Worm (Caenorhabditis elegans) whole organism, L4 larva: ENCODE data around the gene inx-2.

Experiments used
- F37D6.2 ChIP-seq: sonication (generic microtip); optimal IDR thresholded peaks from 2 replicates; lab custom pipeline; 2016; ENCODE audit warnings: mild to moderate bottlenecking, missing genetic modification characterization, missing compliant biosample characterization
- T20F7.1 ChIP-seq: fragments of 200-800 bp; sonication (Bioruptor generic); optimal IDR thresholded peaks from 2 replicates; lab custom pipeline; 2018; ENCODE audit warnings: mild to moderate bottlenecking, missing genetic modification characterization, missing compliant biosample characterization
- ZK546.5 ChIP-seq, 2 experiments: sonication (generic microtip); optimal IDR thresholded peaks; 2 replicates each; lab custom pipeline; 2017; ENCODE audit warnings: missing biosample characterization in 2 of 2, missing genetic modification characterization in 2 of 2
- aha-1 ChIP-seq: fragments of 150-350 bp; peaks from one replicate; lab custom pipeline; 2014; ENCODE audit warnings: missing biosample characterization, missing genetic modification characterization
- ama-1 ChIP-seq: fragments of 150-350 bp; optimal IDR thresholded peaks from 2 replicates; lab custom pipeline; 2014; ENCODE audit warnings: inconsistent platforms, mixed read lengths
- ceh-44 ChIP-seq: fragments of 200-800 bp; sonication (Bioruptor generic); IDR thresholded peaks from 2 replicates; pipeline ENCODE4 v1.3.6; 2022; ENCODE audit warnings: missing genetic modification reagents, missing genetic modification characterization, missing compliant biosample characterization
- ces-1 ChIP-seq: fragments of 150-350 bp; sonication (generic microtip); optimal IDR thresholded peaks from 4 replicates; lab custom pipeline; 2014; ENCODE audit warnings: missing biosample characterization, missing genetic modification reagents, missing genetic modification characterization
- cey-2 ChIP-seq: sonication (generic microtip); optimal IDR thresholded peaks from 3 replicates; lab custom pipeline; 2017; ENCODE audit warnings: missing genetic modification characterization, mild to moderate bottlenecking, missing compliant biosample characterization, antibody characterized with exemption, borderline replicate concordance; ENCODE audit not compliant: insufficient read depth
- ctbp-1 ChIP-seq: fragments of 200-800 bp; sonication (Bioruptor generic); IDR thresholded peaks from 2 replicates; pipeline ENCODE4 v1.3.6; 2022; ENCODE audit warnings: missing genetic modification reagents, missing genetic modification characterization, missing compliant biosample characterization
- daf-12 ChIP-seq: fragments of 150-350 bp; optimal IDR thresholded peaks from 2 replicates; lab custom pipeline; 2014; ENCODE audit warnings: missing biosample characterization, missing genetic modification reagents, missing genetic modification characterization
- daf-8 ChIP-seq: fragments of 200-800 bp; sonication (Bioruptor generic); IDR thresholded peaks from 2 replicates; pipeline ENCODE4 v1.3.6; 2022; ENCODE audit warnings: missing genetic modification characterization, missing compliant biosample characterization
- dmd-8 ChIP-seq: fragments of 200-800 bp; sonication (Bioruptor generic); IDR thresholded peaks from 2 replicates; pipeline ENCODE4 v1.3.6; 2022; ENCODE audit warnings: missing genetic modification characterization, missing compliant biosample characterization
- dpl-1 ChIP-seq: fragments of 150-350 bp; optimal IDR thresholded peaks from 2 replicates; lab custom pipeline; 2014; ENCODE audit warnings: missing biosample characterization, missing genetic modification reagents, missing genetic modification characterization
- dve-1 ChIP-seq: sonication (generic microtip); optimal IDR thresholded peaks from 2 replicates; lab custom pipeline; 2017; ENCODE audit warnings: antibody characterized with exemption, mild to moderate bottlenecking, missing genetic modification characterization, missing compliant biosample characterization; ENCODE audit not compliant: insufficient read depth
- fkh-10 ChIP-seq: fragments of 150-350 bp; optimal IDR thresholded peaks from 2 replicates; lab custom pipeline; 2014; ENCODE audit warnings: missing biosample characterization, missing genetic modification reagents, missing genetic modification characterization
- hlh-11 ChIP-seq: fragments of 200-800 bp; sonication (Bioruptor generic); optimal IDR thresholded peaks from 2 replicates; lab custom pipeline; 2018; ENCODE audit warnings: mild to moderate bottlenecking, missing genetic modification characterization, missing compliant biosample characterization
- hmg-1.1 ChIP-seq: fragments of 200-800 bp; sonication (Bioruptor generic); IDR thresholded peaks from 2 replicates; pipeline ENCODE4 v1.3.6; 2022; ENCODE audit warnings: missing genetic modification reagents, missing genetic modification characterization, missing compliant biosample characterization
- jun-1 ChIP-seq: fragments of 150-350 bp; optimal IDR thresholded peaks from 2 replicates; lab custom pipeline; 2014; ENCODE audit warnings: missing biosample characterization, missing genetic modification reagents, missing genetic modification characterization
- lin-1 ChIP-seq: fragments of 200-800 bp; sonication (Bioruptor generic); IDR thresholded peaks from 2 replicates; pipeline ENCODE4 v1.3.6; 2022; ENCODE audit warnings: missing genetic modification reagents, missing genetic modification characterization, missing compliant biosample characterization
- lin-39 ChIP-seq: fragments of 150-350 bp; optimal IDR thresholded peaks from 2 replicates; lab custom pipeline; 2014; ENCODE audit warnings: missing biosample characterization, missing genetic modification reagents, missing genetic modification characterization
- lir-3 ChIP-seq: sonication (generic microtip); optimal IDR thresholded peaks from 2 replicates; lab custom pipeline; 2016; ENCODE audit warnings: mild to moderate bottlenecking, missing genetic modification characterization, missing compliant biosample characterization
- madf-5 ChIP-seq, 2 experiments: fragments of 200-800 bp; sonication (Bioruptor generic); IDR thresholded peaks; 2 replicates each; pipeline ENCODE4 v1.3.6; 2022; ENCODE audit warnings: missing compliant biosample characterization in 2 of 2, missing genetic modification characterization in 2 of 2
- mdl-1 ChIP-seq, 2 experiments: fragments of 150-350 bp in 1 of 2; sonication (generic microtip) in 1 of 2; optimal IDR thresholded peaks; 2 replicates each; lab custom pipeline; 2014 to 2017; ENCODE audit warnings: missing biosample characterization in 2 of 2, missing genetic modification characterization in 2 of 2
- mep-1 ChIP-seq: fragments of 150-350 bp; sonication (generic microtip); optimal IDR thresholded peaks from 3 replicates; lab custom pipeline; 2014; ENCODE audit warnings: missing biosample characterization, missing genetic modification characterization
- mes-2 ChIP-seq: sonication (generic microtip); optimal IDR thresholded peaks from 2 replicates; lab custom pipeline; 2016; ENCODE audit warnings: missing genotype, mild to moderate bottlenecking, missing genetic modification characterization, missing compliant biosample characterization; ENCODE audit not compliant: poor library complexity, severe bottlenecking
- mxl-3 ChIP-seq: fragments of 200-800 bp; sonication (Bioruptor generic); optimal IDR thresholded peaks from 2 replicates; lab custom pipeline; 2018; ENCODE audit warnings: mild to moderate bottlenecking, missing genetic modification characterization, missing compliant biosample characterization
- nhr-102 ChIP-seq: sonication (generic microtip); optimal IDR thresholded peaks from 2 replicates; lab custom pipeline; 2016; ENCODE audit warnings: mild to moderate bottlenecking, missing genetic modification characterization, moderate library complexity, missing compliant biosample characterization
- nhr-111 ChIP-seq: fragments of 200-800 bp; sonication (Bioruptor generic); optimal IDR thresholded peaks from 2 replicates; lab custom pipeline; 2018; ENCODE audit warnings: mild to moderate bottlenecking, missing genetic modification characterization, missing compliant biosample characterization
- nhr-25 ChIP-seq: sonication (generic microtip); optimal IDR thresholded peaks from 2 replicates; lab custom pipeline; 2017; ENCODE audit warnings: missing genetic modification characterization, mild to moderate bottlenecking, missing compliant biosample characterization, antibody characterized with exemption, moderate library complexity, borderline replicate concordance; ENCODE audit not compliant: insufficient read depth
- nhr-28 ChIP-seq: fragments of 150-350 bp; optimal IDR thresholded peaks from 2 replicates; lab custom pipeline; 2014; ENCODE audit warnings: missing biosample characterization, missing genetic modification characterization
- nhr-6 ChIP-seq: fragments of 150-350 bp; optimal IDR thresholded peaks from 2 replicates; lab custom pipeline; 2014; ENCODE audit warnings: missing biosample characterization, missing genetic modification characterization
- pqm-1 ChIP-seq: sonication (generic microtip); optimal IDR thresholded peaks from 2 replicates; lab custom pipeline; 2017; ENCODE audit warnings: missing biosample characterization, missing genetic modification characterization
- rbr-2 ChIP-seq: sonication (generic microtip); optimal IDR thresholded peaks from 2 replicates; lab custom pipeline; 2016; ENCODE audit warnings: missing genotype, missing genetic modification characterization, missing compliant biosample characterization
- set-16 ChIP-seq: fragments of 200-800 bp; sonication (Bioruptor generic); IDR thresholded peaks from 2 replicates; pipeline ENCODE4 v1.3.6; 2022; ENCODE audit warnings: missing genetic modification reagents, missing genetic modification characterization, missing compliant biosample characterization
- snpc-1.2 ChIP-seq: fragments of 200-800 bp; sonication (Bioruptor generic); IDR thresholded peaks from 2 replicates; pipeline ENCODE4 v1.3.6; 2022; ENCODE audit warnings: missing genetic modification reagents, missing genetic modification characterization, missing compliant biosample characterization
- spr-1 ChIP-seq: sonication (generic microtip); optimal IDR thresholded peaks from 2 replicates; lab custom pipeline; 2016; ENCODE audit warnings: mild to moderate bottlenecking, missing genetic modification characterization, missing compliant biosample characterization
- tag-97 ChIP-seq: fragments of 200-800 bp; sonication (Bioruptor generic); IDR thresholded peaks from 2 replicates; pipeline ENCODE4 v1.3.6; 2022; ENCODE audit warnings: missing genetic modification characterization, missing compliant biosample characterization
- tra-1 ChIP-seq: fragments of 200-800 bp; sonication (Bioruptor generic); IDR thresholded peaks from 2 replicates; pipeline ENCODE4 v1.3.6; 2022; ENCODE audit warnings: missing genetic modification reagents, missing genetic modification characterization, missing compliant biosample characterization
- unc-39 ChIP-seq: sonication (generic microtip); optimal IDR thresholded peaks from 2 replicates; lab custom pipeline; 2017; ENCODE audit warnings: missing biosample characterization, missing genetic modification characterization
- unc-62 ChIP-seq, 3 experiments: fragments of 150-350 bp in 1 of 3; sonication (generic microtip); optimal IDR thresholded peaks in 2 of 3; peaks in 1 of 3; 1 replicate in 1 of 3; 2 replicates in 2 of 3; lab custom pipeline; 2014 to 2017; ENCODE audit warnings: missing biosample characterization in 3 of 3, missing genetic modification characterization in 3 of 3, missing genetic modification reagents in 3 of 3, missing genotype in 1 of 3
- vab-7 ChIP-seq: fragments of 200-800 bp; sonication (Bioruptor generic); IDR thresholded peaks from 2 replicates; pipeline ENCODE4 v1.3.6; 2022; ENCODE audit warnings: missing genetic modification reagents, missing genetic modification characterization, missing compliant biosample characterization
- zfp-3 ChIP-seq: fragments of 200-800 bp; sonication (Bioruptor generic); conservative IDR thresholded peaks from 2 replicates; pipeline ENCODE4 v1.3.6; 2022; ENCODE audit warnings: missing genetic modification reagents, missing genetic modification characterization, missing compliant biosample characterization
- zip-2 ChIP-seq: fragments of 150-350 bp; optimal IDR thresholded peaks from 2 replicates; lab custom pipeline; 2014; ENCODE audit warnings: missing biosample characterization, missing genetic modification characterization
- ztf-7 ChIP-seq: fragments of 150-350 bp; optimal IDR thresholded peaks from 2 replicates; lab custom pipeline; 2014; ENCODE audit warnings: missing biosample characterization, missing genetic modification characterization

Gene inx-2

ce11 chrX:11307056-11307455 lies 10.5 kb upstream of the inx-2 start, which contains the start of gene vhl-1:
Gene vhl-1, plus strand, starts transcription at chrX:11307356.
- TF ChIP-seq hmg-1.1 (GFP tag; lab: Robert Waterston, UW), result 0 out of 2 replicates have a peak, but pooled peaks have one; percentile 11
- TF ChIP-seq lin-39 (tag; lab: Kevin White, UChicago), result no peak
- no peak for TF ChIP-seq lin-1 (GFP tag; lab: Robert Waterston, UW)
- TF ChIP-seq aha-1 (tag; lab: Kevin White, UChicago), result no peak
- TF ChIP-seq mes-2 (tag; lab: Kevin White, UChicago), result peak; percentile 54

ce11 chrX:11305773-11306172 lies 9.2 kb upstream of the inx-2 start, which contains the start of gene F08G12.1:
Gene F08G12.1, minus strand, starts transcription at chrX:11305873.
- no peak for TF ChIP-seq ceh-44 (GFP tag; lab: Robert Waterston, UW)
- TF ChIP-seq ctbp-1 (GFP tag; lab: Robert Waterston, UW), result no peak
- TF ChIP-seq nhr-102 (tag; lab: Kevin White, UChicago), result no peak
- no peak for TF ChIP-seq lir-3 (tag; lab: Kevin White, UChicago)
- no peak for TF ChIP-seq F37D6.2
- no peak for TF ChIP-seq vab-7
- no peak for TF ChIP-seq set-16
- TF ChIP-seq T20F7.1 (GFP tag; lab: Kevin White, UChicago), result no peak
- TF ChIP-seq mxl-3, result no peak
- TF ChIP-seq ama-1 (lab: Kevin White, UChicago), result no peak
- TF ChIP-seq unc-39 (tag; lab: Kevin White, UChicago), result no peak
- no peak for TF ChIP-seq pqm-1
- no peak for TF ChIP-seq rbr-2 (tag; lab: Kevin White, UChicago)
- no peak for TF ChIP-seq nhr-25 (tag; lab: Kevin White, UChicago)
- no peak for TF ChIP-seq cey-2 (tag; lab: Kevin White, UChicago)
- TF ChIP-seq ces-1 (GFP tag; lab: Kevin White, UChicago), result no peak
- TF ChIP-seq daf-12 (tag; lab: Kevin White, UChicago), result no peak
- no peak for TF ChIP-seq dpl-1
- no peak for TF ChIP-seq madf-5 (GFP tag; IDR thresholded peaks at IDR 0.05; lab: Robert Waterston, UW)

- TF ChIP-seq snpc-1.2 (GFP tag; lab: Robert Waterston, UW) (no peak; the same call in 1 of the 2 replicates), lir-3 (tag; lab: Kevin White, UChicago) (no peak), dve-1 (peak; percentile 89), unc-62 (GFP tag; optimal IDR thresholded peaks at IDR 0.05 in 1 of 2; lab: Kevin White, UChicago) (peak in 1 of 2 experiments; percentile 81), unc-62 (tag; optimal IDR thresholded peaks at IDR 0.05; lab: Kevin White, UChicago) (no peak), mxl-3 (peak; percentile 93), nhr-28 (tag; lab: Kevin White, UChicago) (peak; percentile 97), dpl-1 (peak; percentile 62), ces-1 (GFP tag; lab: Kevin White, UChicago) (no peak), tra-1 (peak; percentile 50; the same call in 1 of the 2 replicates), daf-12 (tag; lab: Kevin White, UChicago) (no peak), spr-1 (peak; percentile 35), nhr-25 (tag; lab: Kevin White, UChicago) (peak; percentile 71), zip-2 (tag; lab: Kevin White, UChicago) (no peak), mes-2 (tag; lab: Kevin White, UChicago) (peak; percentile 88), fkh-10 (GFP tag; lab: Kevin White, UChicago) (peak; percentile 90), ztf-7 (tag; lab: Kevin White, UChicago) (no peak), nhr-111 (GFP tag; lab: Kevin White, UChicago) (no peak), nhr-102 (tag; lab: Kevin White, UChicago) (peak; percentile 28), ZK546.5 (tag; optimal IDR thresholded peaks at IDR 0.05; lab: Kevin White, UChicago) (no peak), rbr-2 (tag; lab: Kevin White, UChicago) (peak; percentile 89), madf-5 (GFP tag; IDR thresholded peaks at IDR 0.05; lab: Robert Waterston, UW) (no peak), tag-97 (GFP tag; lab: Robert Waterston, UW) (no peak), zfp-3 (GFP tag; lab: Robert Waterston, UW) (no peak), jun-1 (peak; percentile 14), mdl-1 (tag; optimal IDR thresholded peaks at IDR 0.05; lab: Kevin White, UChicago) (peak; percentile 59 to 88), daf-8 (GFP tag; lab: Robert Waterston, UW) (no peak), dmd-8 (GFP tag; lab: Robert Waterston, UW) (no peak), hlh-11 (tag; lab: Kevin White, UChicago) (peak; percentile 92), nhr-6 (tag; lab: Kevin White, UChicago) (peak; percentile 86), mep-1 (tag; lab: Kevin White, UChicago) (peak; percentile 94)
Observed at ce11 chrX:11299642-11300307, 3.2 kb upstream of the inx-2 start, which contains the start of the genes snrp-40.1 and F08G12.3. Gene snrp-40.1, minus strand, starts transcription at chrX:11299784. Gene F08G12.3, plus strand, starts transcription at chrX:11300257.
